Worm (Caenorhabditis elegans) whole organism, late embryonic: ENCODE results near the gene nipa-1.

Source experiments
- sox-4 ChIP-seq: sonication (generic microtip); optimal IDR thresholded peaks from 2 replicates; lab custom pipeline; 2017; ENCODE audit warnings: mild to moderate bottlenecking, missing genetic modification characterization, inconsistent platforms, missing compliant biosample characterization
- tbx-2 ChIP-seq: sonication (generic microtip); optimal IDR thresholded peaks from 2 replicates; lab custom pipeline; 2016; ENCODE audit warnings: missing genetic modification characterization, missing compliant biosample characterization
- unc-86 ChIP-seq: sonication (generic microtip); optimal IDR thresholded peaks from 2 replicates; lab custom pipeline; 2016; ENCODE audit warnings: missing genetic modification characterization, missing compliant biosample characterization

ce11 chrIII:3107530-3107929, 19.4 kb downstream of the nipa-1 start:
- TF ChIP-seq tbx-2 (no peak), sox-4 (no peak), unc-86 (no peak)
